Worm (Caenorhabditis elegans) whole organism, L4 larva: Measurements from ENCODE around the gene F49E11.2.
A peak's percentile ranks its signal among the peaks of the same experiment; 100 is the strongest.

Experiments used
- F10B5.3 ChIP-seq: sonication (generic microtip); optimal IDR thresholded peaks from 2 replicates; lab custom pipeline; 2016; ENCODE audit warnings: mild to moderate bottlenecking, missing genetic modification characterization, missing compliant biosample characterization
- F44E2.7 ChIP-seq: fragments of 200-800 bp; sonication (Bioruptor generic); IDR thresholded peaks from 2 replicates; pipeline ENCODE4 v2.1.2; 2022; ENCODE audit warnings: missing genetic modification characterization, missing compliant biosample characterization
- T20F7.1 ChIP-seq: fragments of 200-800 bp; sonication (Bioruptor generic); optimal IDR thresholded peaks from 2 replicates; lab custom pipeline; 2018; ENCODE audit warnings: mild to moderate bottlenecking, missing genetic modification characterization, missing compliant biosample characterization
- Y105C5A.15 ChIP-seq: fragments of 200-800 bp; sonication (Bioruptor generic); IDR thresholded peaks from 2 replicates; pipeline ENCODE4 v1.3.6; 2022; ENCODE audit warnings: missing genetic modification characterization, missing compliant biosample characterization
- Y5F2A.4 ChIP-seq: fragments of 200-800 bp; sonication (Bioruptor generic); optimal IDR thresholded peaks from 2 replicates; lab custom pipeline; 2018; ENCODE audit warnings: mild to moderate bottlenecking, missing genetic modification characterization, missing compliant biosample characterization
- aly-2 ChIP-seq: sonication (generic microtip); optimal IDR thresholded peaks from 2 replicates; lab custom pipeline; 2018; ENCODE audit warnings: missing biosample characterization, missing genetic modification characterization
- ama-1 ChIP-seq: fragments of 150-350 bp; optimal IDR thresholded peaks from 2 replicates; lab custom pipeline; 2014; ENCODE audit warnings: inconsistent platforms, mixed read lengths
- attf-4 ChIP-seq: sonication (generic microtip); optimal IDR thresholded peaks from 3 replicates; lab custom pipeline; 2017; ENCODE audit warnings: missing biosample characterization, missing genetic modification characterization
- ceh-32 ChIP-seq: sonication (generic microtip); optimal IDR thresholded peaks from 2 replicates; lab custom pipeline; 2016; ENCODE audit warnings: mild to moderate bottlenecking, missing genetic modification characterization, missing compliant biosample characterization; ENCODE audit not compliant: poor library complexity
- ceh-62 ChIP-seq: sonication (generic microtip); optimal IDR thresholded peaks from 2 replicates; lab custom pipeline; 2017; ENCODE audit warnings: missing biosample characterization, missing genetic modification characterization
- ceh-82 ChIP-seq: sonication (generic microtip); optimal IDR thresholded peaks from 2 replicates; lab custom pipeline; 2017; ENCODE audit warnings: missing biosample characterization, missing genetic modification characterization
- cey-2 ChIP-seq: sonication (generic microtip); optimal IDR thresholded peaks from 3 replicates; lab custom pipeline; 2017; ENCODE audit warnings: missing genetic modification characterization, mild to moderate bottlenecking, missing compliant biosample characterization, antibody characterized with exemption, borderline replicate concordance; ENCODE audit not compliant: insufficient read depth
- ctbp-1 ChIP-seq: fragments of 200-800 bp; sonication (Bioruptor generic); IDR thresholded peaks from 2 replicates; pipeline ENCODE4 v1.3.6; 2022; ENCODE audit warnings: missing genetic modification reagents, missing genetic modification characterization, missing compliant biosample characterization
- dmd-6 ChIP-seq: fragments of 200-800 bp; sonication (Bioruptor generic); IDR thresholded peaks from 2 replicates; pipeline ENCODE4 v1.3.6; 2022; ENCODE audit warnings: missing genetic modification reagents, missing genetic modification characterization, missing compliant biosample characterization
- dmd-8 ChIP-seq: fragments of 200-800 bp; sonication (Bioruptor generic); IDR thresholded peaks from 2 replicates; pipeline ENCODE4 v1.3.6; 2022; ENCODE audit warnings: missing genetic modification characterization, missing compliant biosample characterization
- dmd-9 ChIP-seq: fragments of 200-800 bp; sonication (Bioruptor generic); IDR thresholded peaks from 2 replicates; pipeline ENCODE4 v1.3.6; 2022; ENCODE audit warnings: missing genetic modification reagents, missing genetic modification characterization, missing compliant biosample characterization
- dve-1 ChIP-seq: sonication (generic microtip); optimal IDR thresholded peaks from 2 replicates; lab custom pipeline; 2017; ENCODE audit warnings: antibody characterized with exemption, mild to moderate bottlenecking, missing genetic modification characterization, missing compliant biosample characterization; ENCODE audit not compliant: insufficient read depth
- gei-8 ChIP-seq: fragments of 200-800 bp; sonication (Bioruptor generic); optimal IDR thresholded peaks from 2 replicates; lab custom pipeline; 2018; ENCODE audit warnings: mild to moderate bottlenecking, missing genetic modification characterization, missing compliant biosample characterization
- hlh-11 ChIP-seq: fragments of 200-800 bp; sonication (Bioruptor generic); optimal IDR thresholded peaks from 2 replicates; lab custom pipeline; 2018; ENCODE audit warnings: mild to moderate bottlenecking, missing genetic modification characterization, missing compliant biosample characterization
- hlh-30 ChIP-seq: sonication (generic microtip); optimal IDR thresholded peaks from 2 replicates; lab custom pipeline; 2017; ENCODE audit warnings: antibody characterized with exemption, mild to moderate bottlenecking, missing genetic modification characterization, missing compliant biosample characterization; ENCODE audit not compliant: insufficient read depth
- hmg-1.1 ChIP-seq: fragments of 200-800 bp; sonication (Bioruptor generic); IDR thresholded peaks from 2 replicates; pipeline ENCODE4 v1.3.6; 2022; ENCODE audit warnings: missing genetic modification reagents, missing genetic modification characterization, missing compliant biosample characterization
- lim-7 ChIP-seq: fragments of 200-800 bp; sonication (Bioruptor generic); IDR thresholded peaks from 2 replicates; pipeline ENCODE4 v1.3.6; 2022; ENCODE audit warnings: missing genetic modification characterization, missing compliant biosample characterization
- lin-1 ChIP-seq: fragments of 200-800 bp; sonication (Bioruptor generic); IDR thresholded peaks from 2 replicates; pipeline ENCODE4 v1.3.6; 2022; ENCODE audit warnings: missing genetic modification reagents, missing genetic modification characterization, missing compliant biosample characterization
- lin-15B ChIP-seq: fragments of 150-350 bp; sonication (generic microtip); optimal IDR thresholded peaks from 3 replicates; lab custom pipeline; 2014; ENCODE audit warnings: missing biosample characterization, missing genetic modification characterization
- lin-29 ChIP-seq: fragments of 200-800 bp; sonication (Bioruptor generic); IDR thresholded peaks from 2 replicates; pipeline ENCODE4 v1.3.6; 2022; ENCODE audit warnings: missing genetic modification reagents, missing genetic modification characterization, missing compliant biosample characterization
- lin-38 ChIP-seq: fragments of 200-800 bp; sonication (Bioruptor generic); IDR thresholded peaks from 2 replicates; pipeline ENCODE4 v1.3.6; 2022; ENCODE audit warnings: missing genetic modification reagents, missing genetic modification characterization, missing compliant biosample characterization
- madf-5 ChIP-seq, 2 experiments: fragments of 200-800 bp; sonication (Bioruptor generic); IDR thresholded peaks; 2 replicates each; pipeline ENCODE4 v1.3.6; 2022; ENCODE audit warnings: missing compliant biosample characterization in 2 of 2, missing genetic modification characterization in 2 of 2
- mdl-1 ChIP-seq, 2 experiments: fragments of 150-350 bp in 1 of 2; sonication (generic microtip) in 1 of 2; optimal IDR thresholded peaks; 2 replicates each; lab custom pipeline; 2014 to 2017; ENCODE audit warnings: missing biosample characterization in 2 of 2, missing genetic modification characterization in 2 of 2
- mxl-2 ChIP-seq: fragments of 200-800 bp; sonication (Bioruptor generic); conservative IDR thresholded peaks from 2 replicates; pipeline ENCODE4 v1.3.6; 2022; ENCODE audit warnings: missing genetic modification reagents, missing genetic modification characterization, missing compliant biosample characterization
- mxl-3 ChIP-seq: fragments of 200-800 bp; sonication (Bioruptor generic); optimal IDR thresholded peaks from 2 replicates; lab custom pipeline; 2018; ENCODE audit warnings: mild to moderate bottlenecking, missing genetic modification characterization, missing compliant biosample characterization
- nhr-10 ChIP-seq: fragments of 150-350 bp; optimal IDR thresholded peaks from 2 replicates; lab custom pipeline; 2014; ENCODE audit warnings: missing biosample characterization, missing genetic modification characterization
- nhr-11 ChIP-seq: fragments of 150-350 bp; optimal IDR thresholded peaks from 2 replicates; lab custom pipeline; 2014; ENCODE audit warnings: missing biosample characterization, missing genetic modification characterization
- nhr-237 ChIP-seq: sonication (generic microtip); optimal IDR thresholded peaks from 2 replicates; lab custom pipeline; 2017; ENCODE audit warnings: missing biosample characterization, missing genetic modification characterization
- nhr-28 ChIP-seq: fragments of 150-350 bp; optimal IDR thresholded peaks from 2 replicates; lab custom pipeline; 2014; ENCODE audit warnings: missing biosample characterization, missing genetic modification characterization
- nhr-6 ChIP-seq: fragments of 150-350 bp; optimal IDR thresholded peaks from 2 replicates; lab custom pipeline; 2014; ENCODE audit warnings: missing biosample characterization, missing genetic modification characterization
- nhr-77 ChIP-seq: fragments of 150-350 bp; optimal IDR thresholded peaks from 2 replicates; lab custom pipeline; 2014; ENCODE audit warnings: missing biosample characterization, missing genetic modification characterization
- pha-4 ChIP-seq, 2 experiments: fragments of 150-350 bp in 1 of 2; fragments of 200-800 bp in 1 of 2; sonication (Bioruptor generic) in 1 of 2; IDR thresholded peaks in 1 of 2; optimal IDR thresholded peaks in 1 of 2; 2 replicates each; pipeline versions ENCODE4 v1.3.6 to Lab custom; 2014 to 2022; ENCODE audit warnings: missing genetic modification characterization in 2 of 2, missing genetic modification reagents in 2 of 2, missing biosample characterization in 1 of 2, missing compliant biosample characterization in 1 of 2
- rbr-2 ChIP-seq: sonication (generic microtip); optimal IDR thresholded peaks from 2 replicates; lab custom pipeline; 2016; ENCODE audit warnings: missing genotype, missing genetic modification characterization, missing compliant biosample characterization
- saeg-2 ChIP-seq: fragments of 200-800 bp; sonication (Bioruptor generic); IDR thresholded peaks from 2 replicates; pipeline ENCODE4 v1.3.6; 2022; ENCODE audit warnings: missing genetic modification reagents, missing genetic modification characterization, missing compliant biosample characterization
- set-16 ChIP-seq: fragments of 200-800 bp; sonication (Bioruptor generic); IDR thresholded peaks from 2 replicates; pipeline ENCODE4 v1.3.6; 2022; ENCODE audit warnings: missing genetic modification reagents, missing genetic modification characterization, missing compliant biosample characterization
- spr-1 ChIP-seq: sonication (generic microtip); optimal IDR thresholded peaks from 2 replicates; lab custom pipeline; 2016; ENCODE audit warnings: mild to moderate bottlenecking, missing genetic modification characterization, missing compliant biosample characterization
- tag-97 ChIP-seq: fragments of 200-800 bp; sonication (Bioruptor generic); IDR thresholded peaks from 2 replicates; pipeline ENCODE4 v1.3.6; 2022; ENCODE audit warnings: missing genetic modification characterization, missing compliant biosample characterization
- unc-62 ChIP-seq, 3 experiments: fragments of 150-350 bp in 1 of 3; sonication (generic microtip); optimal IDR thresholded peaks in 2 of 3; peaks in 1 of 3; 1 replicate in 1 of 3; 2 replicates in 2 of 3; lab custom pipeline; 2014 to 2017; ENCODE audit warnings: missing biosample characterization in 3 of 3, missing genetic modification characterization in 3 of 3, missing genetic modification reagents in 3 of 3, missing genotype in 1 of 3
- vab-7 ChIP-seq: fragments of 200-800 bp; sonication (Bioruptor generic); IDR thresholded peaks from 2 replicates; pipeline ENCODE4 v1.3.6; 2022; ENCODE audit warnings: missing genetic modification reagents, missing genetic modification characterization, missing compliant biosample characterization
- zag-1 ChIP-seq: fragments of 150-350 bp; optimal IDR thresholded peaks from 2 replicates; lab custom pipeline; 2014; ENCODE audit warnings: missing biosample characterization, missing genetic modification characterization
- zfp-3 ChIP-seq: fragments of 200-800 bp; sonication (Bioruptor generic); conservative IDR thresholded peaks from 2 replicates; pipeline ENCODE4 v1.3.6; 2022; ENCODE audit warnings: missing genetic modification reagents, missing genetic modification characterization, missing compliant biosample characterization
- zip-11 ChIP-seq: fragments of 200-800 bp; sonication (Bioruptor generic); IDR thresholded peaks from 2 replicates; pipeline ENCODE4 v1.3.6; 2022; ENCODE audit warnings: missing genetic modification characterization, missing compliant biosample characterization
- zip-2 ChIP-seq: fragments of 150-350 bp; optimal IDR thresholded peaks from 2 replicates; lab custom pipeline; 2014; ENCODE audit warnings: missing biosample characterization, missing genetic modification characterization
- ztf-11 ChIP-seq: fragments of 150-350 bp; optimal IDR thresholded peaks from 2 replicates; lab custom pipeline; 2014; ENCODE audit warnings: missing biosample characterization, missing genetic modification characterization
- ztf-7 ChIP-seq: fragments of 150-350 bp; optimal IDR thresholded peaks from 2 replicates; lab custom pipeline; 2014; ENCODE audit warnings: missing biosample characterization, missing genetic modification characterization

The F49E11.2 gene

DNA sequence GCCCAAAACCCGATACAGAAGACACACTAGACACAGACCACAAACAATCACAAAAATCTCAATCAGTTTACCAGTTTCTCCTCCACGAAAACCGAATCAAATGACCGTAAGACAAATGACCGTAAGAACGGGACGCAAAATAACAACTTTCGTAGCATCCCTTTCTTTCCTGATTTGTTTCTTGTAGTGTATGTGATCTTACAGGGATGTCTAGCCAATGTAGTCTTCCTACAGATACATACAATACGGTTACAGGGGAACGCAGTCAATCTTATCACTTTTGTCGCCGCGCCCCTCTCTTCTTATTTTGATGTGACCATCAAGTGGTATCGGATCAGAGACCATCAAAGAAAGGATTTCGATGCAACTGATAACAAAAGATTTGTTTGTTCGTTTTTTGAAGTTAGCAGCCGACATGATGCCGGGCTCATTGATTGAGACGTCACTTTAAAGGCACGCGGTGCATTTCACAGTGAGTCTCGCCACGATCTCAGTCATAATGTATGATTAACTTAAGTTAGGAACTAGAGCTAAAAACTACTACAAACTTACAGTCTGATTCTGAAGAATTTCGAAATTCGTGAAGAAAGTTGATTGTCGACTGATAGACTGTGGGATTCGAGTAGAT is 37.0 kb upstream of the F49E11.2 start:
- TF ChIP-seq hlh-11 (tag; lab: Kevin White, UChicago): peak; percentile 58
- no peak for TF ChIP-seq dmd-8
- peak in 1 of 2 experiments; percentile 80 for TF ChIP-seq unc-62 (GFP tag; optimal IDR thresholded peaks at IDR 0.05 in 1 of 2; lab: Kevin White, UChicago)
- TF ChIP-seq unc-62 (tag; optimal IDR thresholded peaks at IDR 0.05; lab: Kevin White, UChicago): no peak
- TF ChIP-seq Y105C5A.15 (GFP tag; lab: Robert Waterston, UW): no peak
- TF ChIP-seq vab-7 (GFP tag; lab: Robert Waterston, UW): no peak
- TF ChIP-seq nhr-6 (tag; lab: Kevin White, UChicago): no peak
- no peak for TF ChIP-seq ztf-7 (tag; lab: Kevin White, UChicago)
- TF ChIP-seq zip-11 (GFP tag; lab: Robert Waterston, UW): no peak
- TF ChIP-seq saeg-2 (GFP tag; lab: Robert Waterston, UW): no peak
- TF ChIP-seq nhr-28 (tag; lab: Kevin White, UChicago): peak; percentile 100
- no peak for TF ChIP-seq lin-38 (GFP tag; lab: Robert Waterston, UW)
- TF ChIP-seq ama-1 (lab: Kevin White, UChicago): no peak
- TF ChIP-seq tag-97 (GFP tag; lab: Robert Waterston, UW): no peak
- TF ChIP-seq rbr-2 (tag; lab: Kevin White, UChicago): no peak
- TF ChIP-seq zag-1 (tag; lab: Kevin White, UChicago): no peak
- no peak for TF ChIP-seq nhr-237 (tag; lab: Kevin White, UChicago)
- TF ChIP-seq T20F7.1 (GFP tag; lab: Kevin White, UChicago): no peak
- peak in 1 of 2 experiments; percentile 47 for TF ChIP-seq mdl-1 (tag; optimal IDR thresholded peaks at IDR 0.05; lab: Kevin White, UChicago)
- no peak for TF ChIP-seq F10B5.3 (tag; lab: Kevin White, UChicago)
- no peak for TF ChIP-seq set-16 (GFP tag; lab: Robert Waterston, UW)
- TF ChIP-seq nhr-10 (tag; lab: Kevin White, UChicago): no peak
- TF ChIP-seq zip-2 (tag; lab: Kevin White, UChicago): no peak
- no peak for TF ChIP-seq ctbp-1
- TF ChIP-seq mxl-2 (GFP tag; lab: Robert Waterston, UW): no peak
- no peak for TF ChIP-seq gei-8 (GFP tag; lab: Kevin White, UChicago)
- no peak for TF ChIP-seq ceh-82 (tag; lab: Kevin White, UChicago)
- no peak for TF ChIP-seq dve-1 (tag; lab: Kevin White, UChicago)
- TF ChIP-seq aly-2 (tag; lab: Kevin White, UChicago): no peak
- no peak for TF ChIP-seq cey-2 (tag; lab: Kevin White, UChicago)
- TF ChIP-seq attf-4: no peak
- TF ChIP-seq zfp-3 (GFP tag; lab: Robert Waterston, UW): no peak
- TF ChIP-seq nhr-11 (tag; lab: Kevin White, UChicago): no peak
- TF ChIP-seq lin-1 (GFP tag; lab: Robert Waterston, UW): no peak
- TF ChIP-seq lin-15B (tag; lab: Kevin White, UChicago): no peak
- TF ChIP-seq lim-7 (GFP tag; lab: Robert Waterston, UW): no peak
- peak; percentile 9 for TF ChIP-seq mxl-3 (GFP tag; lab: Kevin White, UChicago)
- peak; percentile 62 for TF ChIP-seq nhr-77 (tag; lab: Kevin White, UChicago)
- no peak for TF ChIP-seq ztf-11
- no peak for TF ChIP-seq pha-4 (GFP tag; IDR thresholded peaks at IDR 0.05; lab: Robert Waterston, UW)
- no peak for TF ChIP-seq pha-4 (tag; optimal IDR thresholded peaks at IDR 0.05; lab: Kevin White, UChicago)
- TF ChIP-seq dmd-9 (GFP tag; lab: Robert Waterston, UW): no peak
- no peak for TF ChIP-seq lin-29 (GFP tag; lab: Robert Waterston, UW)
- TF ChIP-seq ceh-32 (tag; lab: Kevin White, UChicago): no peak
- 0 out of 2 replicates have a peak, but pooled peaks have one; percentile 9 for TF ChIP-seq dmd-6 (GFP tag; lab: Robert Waterston, UW)
- TF ChIP-seq F44E2.7: no peak
- peak; percentile 25 for TF ChIP-seq hlh-30 (tag; lab: Kevin White, UChicago)
- no peak for TF ChIP-seq madf-5 (GFP tag; IDR thresholded peaks at IDR 0.05; lab: Robert Waterston, UW)
- TF ChIP-seq ceh-62 (tag; lab: Kevin White, UChicago): no peak
- no peak for TF ChIP-seq hmg-1.1 (GFP tag; lab: Robert Waterston, UW)
- no peak for TF ChIP-seq spr-1 (tag; lab: Kevin White, UChicago)
- no peak for TF ChIP-seq Y5F2A.4 (GFP tag; lab: Kevin White, UChicago)
